Worm (Caenorhabditis elegans) whole organism, dauer: ENCODE measurements around the gene srw-79.

ENCODE experiments used
- unc-62 ChIP-seq: sonication (generic microtip); optimal IDR thresholded peaks from 2 replicates; lab custom pipeline; 2017; ENCODE audit warnings: missing biosample characterization, missing genetic modification reagents, missing genetic modification characterization

The srw-79 gene

DNA sequence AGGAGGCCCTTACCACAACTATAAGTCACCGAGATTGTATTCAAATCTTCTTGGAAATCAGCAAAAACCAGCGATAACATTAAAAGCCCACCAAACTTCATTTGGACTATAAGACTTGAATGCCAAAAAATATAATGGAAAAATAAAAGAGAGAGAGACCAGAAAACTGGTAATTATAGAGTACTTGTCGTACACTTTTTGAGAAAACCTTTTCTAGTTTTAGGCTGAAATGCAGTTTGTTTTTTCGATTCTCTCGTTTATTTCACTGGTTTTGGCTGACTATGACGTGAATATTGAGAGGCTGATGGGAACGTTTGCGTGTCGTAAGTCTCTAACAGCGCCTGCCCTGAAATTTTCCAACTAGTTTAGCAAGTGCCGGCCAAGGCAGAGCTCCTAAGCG, 16.0 kb upstream of the srw-79 start, which contains the start of the genes irld-64 and irld-63:
Gene irld-64, minus strand, starts transcription at position 101 of the 400 bp plus-strand sequence.
Gene irld-63, plus strand, starts transcription at position 230 of the 400 bp plus-strand sequence.
- no peak for TF ChIP-seq unc-62

DNA sequence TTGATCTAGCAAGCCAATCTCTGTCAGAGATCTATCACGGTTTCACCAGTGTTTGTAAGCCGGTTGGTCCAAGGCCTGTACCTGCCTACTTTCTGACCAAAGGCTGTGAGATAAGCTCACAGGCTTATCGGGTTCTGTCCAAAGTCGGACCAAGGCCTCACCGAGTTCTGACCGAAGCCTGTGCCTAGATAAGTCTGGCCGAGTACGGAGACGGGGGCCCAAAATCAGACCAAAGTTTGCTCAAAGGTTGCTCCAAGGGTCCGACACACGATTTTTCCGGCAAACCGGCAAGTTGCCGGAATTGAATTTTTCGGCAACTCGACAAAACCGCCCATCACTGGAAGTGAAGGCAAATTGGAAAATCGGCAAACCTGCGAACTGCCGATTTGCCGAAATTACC, 15.0 kb upstream of the srw-79 start:
- no peak for TF ChIP-seq unc-62

DNA sequence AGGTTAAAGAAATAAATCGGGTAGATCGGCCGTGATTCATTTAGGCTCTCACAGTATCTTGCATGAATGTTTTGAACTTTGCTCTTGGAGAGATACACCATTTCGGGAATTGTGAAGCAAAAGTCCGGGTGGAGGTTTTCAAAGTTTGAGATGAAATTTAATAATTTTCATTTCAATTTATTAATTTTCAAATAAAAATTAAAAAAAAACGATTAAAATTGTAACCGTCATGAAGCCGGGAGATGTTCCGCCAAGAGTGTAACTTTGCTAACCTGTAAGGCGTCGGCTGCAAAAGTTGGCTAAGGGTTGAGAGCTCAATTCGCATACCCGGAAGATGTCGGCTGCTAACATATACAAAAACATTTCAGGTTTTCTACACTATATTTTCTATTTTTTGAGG, 12.2 kb upstream of the srw-79 start, which contains the start of gene irld-67:
Gene irld-67, minus strand, starts transcription at position 101 of the 400 bp plus-strand sequence.
- no peak for TF ChIP-seq unc-62

DNA sequence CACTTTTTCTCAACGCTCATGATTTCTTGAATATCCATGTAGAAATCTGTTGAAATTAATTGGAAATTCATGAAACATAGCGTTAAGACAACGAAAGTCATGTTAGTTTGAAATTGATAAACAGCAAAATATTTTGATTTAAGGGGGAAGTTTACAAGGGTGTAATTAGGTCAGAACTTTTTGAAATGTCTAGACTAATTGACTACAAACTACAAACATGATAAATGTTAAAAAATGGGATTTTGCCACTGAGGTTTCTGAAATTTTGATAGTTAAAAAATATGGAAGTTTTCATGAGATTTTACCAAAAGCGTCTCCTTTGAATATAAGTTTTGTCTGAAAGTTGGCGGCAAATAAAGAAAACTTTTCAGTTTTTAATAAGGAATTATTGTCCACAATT, 8.7 kb upstream of the srw-79 start, which contains the start of gene irld-65:
Gene irld-65, minus strand, starts transcription at position 101 of the 400 bp plus-strand sequence.
- no peak for TF ChIP-seq unc-62

DNA sequence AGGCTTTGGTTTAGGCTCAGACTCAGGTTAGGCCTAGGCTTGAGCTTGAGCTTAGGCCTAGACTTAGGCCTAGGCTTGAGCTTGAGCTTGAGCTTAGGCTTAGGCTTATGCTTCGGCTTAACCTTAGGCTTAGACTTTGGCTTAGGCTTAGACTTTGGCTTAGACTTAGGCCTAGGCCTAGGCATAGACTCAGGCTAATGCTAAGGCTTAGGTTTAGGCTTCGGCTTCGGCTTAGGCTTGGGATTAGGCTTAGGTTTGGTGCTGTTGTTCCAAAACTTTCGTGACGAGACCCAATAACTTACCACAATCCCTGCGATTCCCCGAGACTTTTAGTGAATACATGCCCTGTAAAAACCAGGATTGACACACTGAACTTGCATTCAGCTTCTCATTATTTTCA, 6.9 kb upstream of the srw-79 start:
- no peak for TF ChIP-seq unc-62

DNA sequence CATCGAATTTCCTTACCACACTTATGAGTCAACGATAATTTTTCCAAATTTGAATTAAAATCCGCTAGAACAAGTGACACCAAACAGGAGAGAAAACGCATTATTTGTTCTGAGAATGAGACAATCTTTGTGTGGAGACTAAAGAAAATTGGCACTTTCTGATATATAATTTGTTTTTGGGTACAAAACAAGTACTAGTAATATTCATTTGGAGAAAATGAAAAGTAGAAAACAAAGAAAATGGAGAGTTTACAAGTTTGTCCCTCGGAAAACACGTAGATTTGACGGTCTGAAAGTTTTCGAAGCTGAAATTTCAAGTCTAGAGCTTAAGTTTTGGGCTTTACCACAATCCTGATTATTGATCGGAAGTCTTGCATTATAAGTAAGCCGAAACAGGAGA, 5.8 kb upstream of the srw-79 start, which contains the start of gene irld-66:
Gene irld-66, minus strand, starts transcription at position 101 of the 400 bp plus-strand sequence.
- TF ChIP-seq unc-62, result no peak

DNA sequence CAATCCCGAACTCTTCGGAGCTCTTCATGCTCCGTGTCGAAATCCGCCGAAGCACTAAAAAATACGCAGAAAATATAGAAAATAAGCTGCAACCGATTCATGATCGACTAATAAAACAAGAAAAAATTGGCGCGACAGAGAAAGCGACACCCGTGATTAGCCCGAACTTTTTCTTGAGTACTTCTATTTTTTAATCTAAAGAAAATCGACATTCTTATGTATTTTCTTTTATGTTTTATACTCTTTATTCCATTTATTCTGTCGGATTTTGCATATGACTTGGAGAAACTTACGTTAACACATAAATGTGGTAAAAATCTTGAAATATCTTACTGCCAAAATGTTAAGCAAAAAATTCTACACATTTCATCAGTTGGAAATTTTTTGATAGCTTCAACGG, 2.6 kb upstream of the srw-79 start, which contains the start of the genes irld-50 and irld-49:
Gene irld-50, minus strand, starts transcription at position 101 of the 400 bp plus-strand sequence.
Gene irld-49, plus strand, starts transcription at position 211 of the 400 bp plus-strand sequence.
- TF ChIP-seq unc-62, result no peak

DNA sequence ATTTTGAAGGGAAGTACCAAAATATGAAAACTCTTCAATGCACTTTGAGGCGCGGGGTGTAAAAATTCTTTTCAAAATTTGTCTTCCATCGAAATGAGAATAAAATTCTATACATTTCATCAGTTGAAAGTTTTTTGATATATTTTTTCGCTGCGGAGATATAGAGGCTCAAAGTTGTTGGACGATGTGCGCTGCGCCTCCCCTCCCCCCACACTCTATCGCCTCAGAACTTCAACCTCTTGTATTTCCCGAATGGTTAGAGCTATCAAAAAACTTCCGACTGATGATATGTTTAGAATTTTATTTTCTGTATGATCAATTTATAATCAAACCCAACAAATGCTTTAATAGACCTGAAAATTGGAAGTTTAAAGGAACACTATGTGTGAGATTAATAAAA, 2.1 kb downstream of the srw-79 start:
- TF ChIP-seq unc-62, result no peak

DNA sequence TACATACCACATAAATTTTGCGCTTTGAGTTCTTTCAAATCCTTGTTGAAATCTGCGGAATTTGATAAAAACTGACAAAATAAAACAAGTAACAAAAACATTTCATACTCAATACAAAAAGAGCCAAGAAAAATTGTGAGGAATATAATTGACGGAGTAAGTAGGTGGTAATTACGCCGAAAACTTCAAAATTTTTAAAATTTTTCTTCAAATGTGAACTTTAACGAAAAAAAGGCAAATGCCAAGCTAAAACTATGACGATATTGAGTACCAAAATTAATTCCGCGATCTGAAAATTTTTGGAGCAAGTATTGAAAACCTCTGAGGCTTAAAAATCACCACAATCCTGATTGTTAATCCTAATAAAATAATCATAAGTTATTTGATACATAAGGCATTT, 6.1 kb downstream of the srw-79 start, which contains the start of gene irld-51:
Gene irld-51, minus strand, starts transcription at position 101 of the 400 bp plus-strand sequence.
- TF ChIP-seq unc-62, result no peak

DNA sequence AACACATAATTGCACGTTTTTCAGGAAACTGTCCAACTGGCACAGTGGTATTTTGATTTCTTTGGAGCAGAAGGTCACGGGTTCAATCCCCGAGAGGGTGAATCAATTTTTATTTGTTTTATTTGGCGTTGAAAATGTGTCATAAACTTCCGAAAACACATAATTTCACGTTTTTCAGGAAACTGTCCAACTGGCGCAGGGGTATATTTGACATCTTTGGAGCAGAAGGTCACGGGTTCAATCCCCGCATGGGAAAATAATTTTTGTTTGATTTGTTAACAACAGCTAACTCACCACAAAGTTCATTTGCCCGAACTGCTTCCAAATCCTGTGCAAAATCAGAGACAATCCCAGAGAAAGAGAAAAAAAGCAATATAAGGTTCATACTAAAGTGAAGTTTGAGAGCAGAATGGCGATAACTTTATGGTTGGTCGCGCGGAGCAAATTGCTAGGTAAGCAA, 9.1 kb downstream of the srw-79 start, which contains the start of gene irld-48:
Gene irld-48, plus strand, starts transcription at position 410 of the 460 bp plus-strand sequence.
- TF ChIP-seq unc-62, result no peak

DNA sequence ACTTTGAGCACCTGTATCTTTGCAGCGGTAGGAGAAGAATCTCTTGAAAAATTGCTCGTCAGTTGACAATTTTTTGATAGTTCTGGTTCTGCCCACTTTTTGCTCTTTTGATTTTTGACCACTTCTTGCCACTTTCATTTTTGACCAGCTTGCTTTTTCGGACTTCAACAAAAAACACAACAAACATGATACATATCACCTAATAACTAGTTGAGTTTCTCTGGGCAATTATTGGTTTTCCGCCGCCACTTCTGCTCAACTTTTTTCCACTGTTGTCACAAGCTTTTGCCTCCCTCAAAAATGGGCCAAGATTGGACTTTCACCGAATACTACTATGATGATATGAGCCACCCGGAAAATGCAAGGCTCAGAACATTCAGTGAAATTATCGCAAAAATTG, 11.8 kb downstream of the srw-79 start, which contains the start of gene srw-60:
Gene srw-60, plus strand, starts transcription at position 301 of the 400 bp plus-strand sequence.
- no peak for TF ChIP-seq unc-62

DNA sequence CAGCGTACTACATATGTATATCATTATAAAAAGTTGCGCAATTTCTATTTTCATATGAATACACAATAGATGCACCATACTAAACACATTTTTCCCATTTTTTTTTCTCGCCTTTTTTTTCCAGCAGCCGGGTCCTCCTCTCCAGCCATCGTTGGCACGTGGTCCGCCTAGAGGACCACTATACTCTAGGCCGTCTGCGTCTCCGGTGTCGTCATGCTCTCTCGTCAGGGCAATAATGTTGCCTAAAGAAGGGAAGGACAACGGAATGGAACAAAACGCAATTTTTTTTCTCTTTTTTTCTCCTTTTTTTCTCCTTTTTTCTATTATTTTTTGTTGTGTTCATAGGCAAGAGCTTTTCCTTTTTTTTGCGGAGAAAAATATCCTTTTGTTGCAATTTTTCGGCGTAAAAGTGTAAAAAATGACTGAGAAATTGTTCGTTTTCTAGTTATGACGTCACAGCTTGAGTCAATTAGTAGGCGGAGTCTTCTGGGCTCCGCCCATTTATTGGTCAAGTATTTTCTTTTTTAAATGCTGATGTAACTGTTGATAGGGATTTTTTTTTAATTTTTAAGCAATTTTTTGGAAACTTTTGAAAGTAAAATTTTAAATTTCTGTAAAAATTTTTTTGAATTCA, 16.1 kb downstream of the srw-79 start:
- TF ChIP-seq unc-62, result no peak

DNA sequence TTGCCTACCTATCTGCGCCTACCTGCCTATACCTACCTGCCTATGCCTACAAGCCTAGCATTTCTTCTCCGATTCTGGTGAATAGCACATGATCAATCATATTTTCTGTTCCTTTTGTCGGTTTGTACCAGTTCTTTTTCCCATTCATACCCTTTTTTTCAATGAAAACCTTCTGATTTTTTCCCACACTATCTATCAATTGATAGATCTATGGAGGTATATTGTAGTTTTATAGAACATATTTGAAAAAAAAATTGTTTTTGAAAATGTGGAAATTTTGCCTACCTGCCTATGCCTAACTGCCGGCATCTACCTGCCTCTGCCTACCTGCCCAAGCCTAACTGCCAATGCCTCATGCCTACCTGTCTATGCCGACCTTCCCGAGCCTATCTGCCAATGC, 17.1 kb downstream of the srw-79 start:
- no peak for TF ChIP-seq unc-62

DNA sequence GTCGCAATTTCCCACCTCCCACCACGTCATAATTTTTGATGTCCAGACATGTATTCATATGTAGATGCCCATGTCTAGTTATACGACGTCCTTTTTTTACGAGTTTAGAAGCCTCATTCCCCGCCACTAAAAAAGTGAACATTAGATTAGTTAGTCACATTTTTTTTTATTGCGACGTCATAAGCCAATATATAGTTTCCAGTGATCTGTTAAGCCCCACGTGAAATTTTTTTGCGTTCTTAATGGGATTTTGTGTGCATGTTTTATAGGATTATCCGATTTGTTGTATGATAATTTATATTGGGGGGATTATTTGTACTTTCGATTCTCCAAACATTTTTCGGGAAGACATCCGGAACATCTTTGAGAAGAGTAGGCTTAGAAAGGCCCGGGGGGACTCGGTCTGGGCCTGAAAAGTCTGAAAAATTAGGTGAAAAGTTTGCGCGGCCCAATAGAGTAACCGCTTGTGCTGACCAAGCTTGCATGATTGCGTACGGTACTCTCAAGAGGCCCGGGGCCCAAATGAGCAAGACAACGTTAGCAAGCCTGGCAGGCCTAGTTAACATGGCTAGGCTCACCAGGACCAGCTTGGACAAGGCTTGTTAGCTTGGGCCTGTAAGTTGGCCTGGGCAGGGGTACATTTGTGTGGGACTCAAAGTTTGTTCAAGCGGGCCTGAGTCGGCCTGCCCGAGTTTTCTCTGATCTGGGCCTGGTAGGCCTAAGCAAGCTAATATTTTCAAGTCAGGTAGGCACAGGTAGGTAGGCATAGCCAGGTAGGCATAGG, 18.9 kb downstream of the srw-79 start:
- no peak for TF ChIP-seq unc-62

DNA sequence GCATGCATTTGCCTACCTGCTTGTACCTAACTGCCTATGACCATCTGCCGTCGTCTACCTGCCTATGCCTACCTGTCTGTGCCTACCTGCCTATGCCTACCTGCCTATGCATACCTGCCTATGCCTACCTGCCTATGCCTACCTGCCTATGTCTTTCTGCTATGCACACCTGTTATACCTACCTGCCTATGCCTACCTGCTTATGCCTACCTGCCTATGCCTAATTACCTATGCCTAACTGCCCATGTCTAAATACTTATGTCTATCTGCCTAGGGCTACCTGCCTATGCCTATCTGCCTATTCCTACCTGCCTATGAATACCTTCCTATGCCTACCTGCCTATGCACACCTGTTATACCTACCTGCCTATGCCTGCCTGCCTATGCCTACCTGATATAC, 19.8 kb downstream of the srw-79 start:
- TF ChIP-seq unc-62, result no peak

DNA sequence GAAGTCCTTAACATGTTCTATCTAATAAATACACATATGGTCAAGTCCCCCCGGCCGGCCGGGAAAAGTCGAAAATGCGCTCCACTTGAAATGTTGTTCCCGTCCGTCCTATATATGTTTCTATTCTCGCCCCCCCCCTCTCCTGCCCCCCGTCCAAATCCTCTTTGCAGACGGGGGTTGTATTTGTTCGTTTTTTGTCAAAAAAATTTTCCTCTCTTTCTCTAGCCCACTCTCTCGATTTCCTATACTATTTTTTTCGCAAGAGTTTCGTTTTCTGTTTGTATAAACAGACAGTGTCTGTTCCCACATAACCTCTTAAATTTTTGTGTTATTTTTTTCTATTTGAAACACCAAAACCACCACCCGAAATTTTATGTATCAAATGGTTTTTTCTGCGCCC, 20.5 kb downstream of the srw-79 start:
- TF ChIP-seq unc-62, result no peak

DNA sequence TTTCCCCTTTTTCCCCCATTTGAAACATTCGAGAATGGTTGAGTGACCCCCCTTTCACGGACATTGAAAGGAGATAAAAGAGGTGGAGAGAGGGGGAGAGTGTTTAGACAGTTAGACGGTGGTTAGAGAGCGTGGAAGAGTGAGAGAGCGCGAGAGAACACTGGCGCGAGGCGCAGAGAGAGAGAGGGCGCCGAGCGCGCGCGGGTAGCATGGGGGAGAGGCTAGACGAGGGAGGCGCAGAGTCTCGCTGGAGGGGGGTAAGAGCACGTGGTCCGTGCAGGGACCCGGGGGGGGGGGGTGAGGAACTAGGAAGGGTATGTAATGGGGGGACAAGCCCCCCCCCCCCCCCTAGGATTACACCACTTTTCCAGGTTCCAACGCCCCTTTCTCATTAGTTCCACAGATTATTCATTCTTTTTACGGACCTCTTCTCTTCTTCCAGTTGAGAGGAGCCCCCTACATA, 27.4 kb downstream of the srw-79 start:
- no peak for TF ChIP-seq unc-62
